Worm (Caenorhabditis elegans) whole organism, young adult: ENCODE measurements around the gene best-13.

Experiments used
- B0035.1 ChIP-seq: sonication (generic microtip); optimal IDR thresholded peaks from 2 replicates; lab custom pipeline; 2016; ENCODE audit warnings: missing genetic modification characterization, mild to moderate bottlenecking, missing compliant biosample characterization, missing genotype, missing genetic modification reagents
- F49E8.2 ChIP-seq: sonication (generic microtip); optimal IDR thresholded peaks from 3 replicates; lab custom pipeline; 2017; ENCODE audit warnings: missing genetic modification characterization, mild to moderate bottlenecking, missing compliant biosample characterization, antibody characterized with exemption, moderate library complexity; ENCODE audit not compliant: insufficient read depth
- K12H6.12 ChIP-seq: fragments of 200-800 bp; sonication (Bioruptor generic); optimal IDR thresholded peaks from 2 replicates; lab custom pipeline; 2018; ENCODE audit warnings: mild to moderate bottlenecking, missing genetic modification characterization, missing compliant biosample characterization
- Y67H2A.10 ChIP-seq: fragments of 200-800 bp; sonication (Bioruptor generic); conservative IDR thresholded peaks from 2 replicates; pipeline ENCODE4 v1.3.6; 2022; ENCODE audit warnings: missing genetic modification reagents, missing genetic modification characterization, missing compliant biosample characterization
- dpff-1 ChIP-seq: sonication (generic microtip); optimal IDR thresholded peaks from 2 replicates; lab custom pipeline; 2017; ENCODE audit warnings: mild to moderate bottlenecking, missing genetic modification characterization, missing compliant biosample characterization
- nhr-80 ChIP-seq: sonication (generic microtip); optimal IDR thresholded peaks from 2 replicates; lab custom pipeline; 2016; ENCODE audit warnings: missing genetic modification characterization, missing compliant biosample characterization
- nhr-90 ChIP-seq: sonication (generic microtip); optimal IDR thresholded peaks from 2 replicates; lab custom pipeline; 2016; ENCODE audit warnings: missing genotype, mild to moderate bottlenecking, missing genetic modification characterization, missing compliant biosample characterization
- pha-4 ChIP-seq: fragments of 150-350 bp; sonication (generic microtip); optimal IDR thresholded peaks from 2 replicates; lab custom pipeline; 2014; ENCODE audit warnings: missing biosample characterization, missing genetic modification reagents, missing genetic modification characterization
- rpc-1 ChIP-seq, 2 experiments: fragments of 150-350 bp in 1 of 2; sonication (generic microtip) in 1 of 2; optimal IDR thresholded peaks; 2 replicates each; lab custom pipeline; 2014 to 2018; ENCODE audit warnings: missing biosample characterization in 1 of 2, missing genetic modification characterization in 1 of 2, missing genetic modification reagents in 1 of 2, missing genotype in 1 of 2
- snpc-1.1 ChIP-seq: sonication (generic microtip); optimal IDR thresholded peaks from 2 replicates; lab custom pipeline; 2017; ENCODE audit warnings: missing genetic modification characterization, mild to moderate bottlenecking, missing compliant biosample characterization, antibody characterized with exemption, moderate library complexity, missing genotype, missing genetic modification reagents; ENCODE audit not compliant: insufficient read depth
- unc-130 ChIP-seq: sonication (generic microtip); optimal IDR thresholded peaks from 2 replicates; lab custom pipeline; 2016; ENCODE audit warnings: missing genetic modification reagents, missing genetic modification characterization, missing compliant biosample characterization

ce11 chrIV:9858970-9859369 lies 44.7 kb upstream of the best-13 start:
- no peak for TF ChIP-seq Y67H2A.10 (GFP tag; lab: Robert Waterston, UW)
- no peak for TF ChIP-seq dpff-1
- TF ChIP-seq rpc-1 (optimal IDR thresholded peaks at IDR 0.05; lab: Kevin White, UChicago) = no peak
- TF ChIP-seq rpc-1 (tag; optimal IDR thresholded peaks at IDR 0.05; lab: Kevin White, UChicago) = no peak
- no peak for TF ChIP-seq nhr-80 (tag; lab: Kevin White, UChicago)
- no peak for TF ChIP-seq pha-4 (tag; lab: Kevin White, UChicago)
- no peak for TF ChIP-seq K12H6.12 (tag; lab: Kevin White, UChicago)
- no peak for TF ChIP-seq unc-130 (GFP tag; lab: Kevin White, UChicago)
- no peak for TF ChIP-seq F49E8.2 (tag; lab: Kevin White, UChicago)
- TF ChIP-seq B0035.1 (tag; lab: Kevin White, UChicago) = no peak
- TF ChIP-seq snpc-1.1 (tag; lab: Kevin White, UChicago) = no peak
- TF ChIP-seq nhr-90 (tag; lab: Kevin White, UChicago) = no peak
